Worm (Caenorhabditis elegans): ENCODE measurements around the gene rad-54.B.

DNA sequence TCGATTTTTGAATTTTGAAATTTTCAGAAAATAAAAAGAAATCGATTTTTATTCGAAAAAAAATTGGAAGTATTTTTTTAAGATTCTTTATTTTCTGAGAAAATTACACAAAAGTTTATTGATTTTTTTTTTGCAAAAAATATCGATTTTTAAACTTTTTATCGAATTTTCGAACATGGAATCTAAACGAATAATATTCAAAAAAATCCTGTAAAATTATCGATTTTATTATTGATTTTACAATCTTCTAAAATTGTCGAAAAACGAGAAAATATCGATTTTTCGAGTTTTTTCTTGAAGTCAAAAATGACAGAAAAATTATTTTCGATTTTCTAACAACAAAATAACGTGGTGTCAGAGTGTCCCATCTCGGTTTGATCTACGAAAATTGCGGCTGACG lies 55.9 kb downstream of the rad-54.B start:
- TF ChIP-seq him-1 (tag; optimal IDR thresholded peaks at IDR 0.05) (no peak), dao-5 (tag; optimal IDR thresholded peaks at IDR 0.05) (no peak), W03F9.2 (tag; optimal IDR thresholded peaks at IDR 0.05) (no peak)
